Fruit fly (Drosophila melanogaster) whole organism, embryonic: Measurements from ENCODE around the gene CG15382.

Experiments used
- B-H2 ChIP-seq: fragments of 200-800 bp; sonication (Bioruptor generic); optimal IDR thresholded peaks from 2 replicates; lab custom pipeline; 2018; ENCODE audit warnings: missing biosample characterization, mild to moderate bottlenecking, missing genetic modification characterization
- Bteb2 ChIP-seq: fragments of 200-800 bp; sonication (Bioruptor generic); optimal IDR thresholded peaks from 2 replicates; lab custom pipeline; 2016; ENCODE audit warnings: missing biosample characterization, missing genetic modification characterization
- CG10543 ChIP-seq: fragments of 200-800 bp; sonication (Bioruptor generic); optimal IDR thresholded peaks from 3 replicates; lab custom pipeline; 2017; ENCODE audit warnings: missing biosample characterization, mild to moderate bottlenecking, missing genetic modification characterization, moderate library complexity
- CG10959 ChIP-seq: fragments of 200-800 bp; sonication (Bioruptor generic); IDR thresholded peaks from 2 replicates; pipeline ENCODE4 v1.3.6; 2022; ENCODE audit warnings: missing biosample characterization, missing genetic modification characterization
- CG11085 ChIP-seq: fragments of 200-800 bp; sonication (Bioruptor generic); IDR thresholded peaks from 2 replicates; pipeline ENCODE4 v1.3.6; 2022; ENCODE audit warnings: missing biosample characterization, missing genetic modification characterization
- CG11560 ChIP-seq: fragments of 200-800 bp; sonication (Bioruptor generic); IDR thresholded peaks from 3 replicates; pipeline ENCODE4 v1.3.6; 2022; ENCODE audit warnings: missing biosample characterization, missing genetic modification characterization
- CG11695 ChIP-seq: fragments of 200-800 bp; sonication (Bioruptor generic); IDR thresholded peaks from 3 replicates; pipeline ENCODE4 v1.3.6; 2022; ENCODE audit warnings: missing biosample characterization, missing genetic modification characterization
- CG18619 ChIP-seq: fragments of 200-800 bp; sonication (Bioruptor generic); optimal IDR thresholded peaks from 3 replicates; lab custom pipeline; 2017; ENCODE audit warnings: missing biosample characterization, mild to moderate bottlenecking, missing genetic modification characterization
- CG2889 ChIP-seq: fragments of 200-800 bp; sonication (Bioruptor generic); IDR thresholded peaks from 3 replicates; pipeline ENCODE4 v1.3.6; 2022; ENCODE audit warnings: missing biosample characterization, missing genetic modification characterization
- CG34422 ChIP-seq: fragments of 200-800 bp; sonication (Bioruptor generic); IDR thresholded peaks from 3 replicates; pipeline ENCODE4 v1.3.6; 2022; ENCODE audit warnings: missing biosample characterization, missing genetic modification characterization
- CG6175 ChIP-seq: fragments of 200-800 bp; sonication (Bioruptor generic); IDR thresholded peaks from 3 replicates; pipeline ENCODE4 v1.3.6; 2022; ENCODE audit warnings: missing biosample characterization, missing genetic modification characterization
- CG6272 ChIP-seq: fragments of 200-800 bp; sonication (Bioruptor generic); IDR thresholded peaks from 2 replicates; pipeline ENCODE4 v1.3.6; 2022; ENCODE audit warnings: missing biosample characterization, missing genetic modification characterization
- CG6654 ChIP-seq: fragments of 200-800 bp; sonication (Bioruptor generic); optimal IDR thresholded peaks from 2 replicates; lab custom pipeline; 2017; ENCODE audit warnings: missing biosample characterization, mild to moderate bottlenecking, missing genetic modification characterization
- CG6813 ChIP-seq: fragments of 200-800 bp; sonication (Bioruptor generic); optimal IDR thresholded peaks from 2 replicates; lab custom pipeline; 2017; ENCODE audit warnings: missing biosample characterization, missing genetic modification characterization, mild to moderate bottlenecking, moderate library complexity, missing genetic modification reagents
- CG8944 ChIP-seq: fragments of 200-800 bp; sonication (Bioruptor generic); optimal IDR thresholded peaks from 3 replicates; lab custom pipeline; 2016; ENCODE audit warnings: missing biosample characterization, missing genetic modification characterization
- Chrac-16 ChIP-seq: fragments of 200-800 bp; sonication (Bioruptor generic); optimal IDR thresholded peaks from 3 replicates; lab custom pipeline; 2016; ENCODE audit warnings: missing biosample characterization, missing genetic modification characterization
- Dfd ChIP-seq, 2 experiments: fragments of >200 bp; optimal IDR thresholded peaks; 2 replicates each; lab custom pipeline; 2017; ENCODE audit warnings: missing biosample characterization in 2 of 2, missing genetic modification characterization in 2 of 2
- Dll ChIP-seq: fragments of 200-800 bp; sonication (Bioruptor generic); IDR thresholded peaks from 4 replicates; pipeline ENCODE4 v1.3.6; 2022; ENCODE audit warnings: missing biosample characterization, missing genetic modification characterization; ENCODE audit not compliant: partially characterized antibody
- Dp ChIP-seq: fragments of 200-800 bp; sonication (Bioruptor generic); optimal IDR thresholded peaks from 2 replicates; lab custom pipeline; 2018; ENCODE audit warnings: missing biosample characterization, mild to moderate bottlenecking, missing genetic modification characterization, moderate library complexity
- Dref ChIP-seq: fragments of 200-800 bp; sonication (Bioruptor generic); IDR thresholded peaks from 2 replicates; pipeline ENCODE4 v1.3.6; 2022; ENCODE audit warnings: missing biosample characterization, missing genetic modification characterization
- E2f1 ChIP-seq: fragments of 200-800 bp; sonication (Bioruptor generic); IDR thresholded peaks from 2 replicates; pipeline ENCODE4 v1.3.6; 2022; ENCODE audit warnings: missing biosample characterization, missing genetic modification characterization
- Hand ChIP-seq: fragments of 200-800 bp; sonication (Bioruptor generic); optimal IDR thresholded peaks from 2 replicates; lab custom pipeline; 2017; ENCODE audit warnings: mild to moderate bottlenecking, missing biosample characterization, missing genetic modification reagents, missing genetic modification characterization
- Kr ChIP-seq: fragments of 200-800 bp; sonication (Bioruptor generic); optimal IDR thresholded peaks from 2 replicates; lab custom pipeline; 2017; ENCODE audit warnings: missing biosample characterization, mild to moderate bottlenecking, missing genetic modification characterization
- Mes4 ChIP-seq: fragments of 200-800 bp; sonication (Bioruptor generic); optimal IDR thresholded peaks from 2 replicates; lab custom pipeline; 2016; ENCODE audit warnings: missing biosample characterization, missing genetic modification characterization
- Ravus ChIP-seq: fragments of 200-800 bp; sonication (Bioruptor generic); IDR thresholded peaks from 2 replicates; pipeline ENCODE4 v1.3.6; 2022; ENCODE audit warnings: missing biosample characterization, missing genetic modification characterization
- TFAM ChIP-seq: fragments of 200-800 bp; sonication (Bioruptor generic); optimal IDR thresholded peaks from 2 replicates; lab custom pipeline; 2017; ENCODE audit warnings: missing biosample characterization, missing genetic modification characterization, inconsistent platforms
- Usf ChIP-seq: fragments of 200-800 bp; sonication (Bioruptor generic); optimal IDR thresholded peaks from 2 replicates; lab custom pipeline; 2017; ENCODE audit warnings: missing genotype, missing biosample characterization, missing genetic modification characterization
- ab ChIP-seq: fragments of 200-800 bp; sonication (Bioruptor generic); optimal IDR thresholded peaks from 2 replicates; lab custom pipeline; 2016; ENCODE audit warnings: missing biosample characterization, missing genetic modification characterization
- ato ChIP-seq: fragments of 200-800 bp; sonication (Bioruptor generic); IDR thresholded peaks from 2 replicates; pipeline ENCODE4 v1.3.6; 2022; ENCODE audit warnings: missing biosample characterization, missing genetic modification characterization; ENCODE audit not compliant: partially characterized antibody
- az2 ChIP-seq: fragments of 200-800 bp; sonication (Bioruptor generic); optimal IDR thresholded peaks from 3 replicates; lab custom pipeline; 2016; ENCODE audit warnings: missing biosample characterization, missing genetic modification characterization
- chn ChIP-seq: fragments of 200-800 bp; sonication (Bioruptor generic); optimal IDR thresholded peaks from 2 replicates; lab custom pipeline; 2016; ENCODE audit warnings: missing biosample characterization, missing genetic modification characterization
- croc ChIP-seq: fragments of 200-800 bp; sonication (Bioruptor generic); conservative IDR thresholded peaks from 3 replicates; pipeline ENCODE4 v1.3.6; 2022; ENCODE audit warnings: missing biosample characterization, missing genetic modification characterization
- danr ChIP-seq: fragments of 200-800 bp; sonication (Bioruptor generic); IDR thresholded peaks from 2 replicates; pipeline ENCODE4 v1.3.6; 2022; ENCODE audit warnings: missing biosample characterization, missing genetic modification characterization
- emc ChIP-seq: fragments of 200-800 bp; sonication (Bioruptor generic); optimal IDR thresholded peaks from 2 replicates; lab custom pipeline; 2016; ENCODE audit warnings: missing biosample characterization, missing genetic modification characterization
- fd64A ChIP-seq: fragments of 200-800 bp; sonication (Bioruptor generic); optimal IDR thresholded peaks from 3 replicates; lab custom pipeline; 2018; ENCODE audit warnings: missing biosample characterization, mild to moderate bottlenecking, missing genetic modification characterization
- grn ChIP-seq: fragments of 200-800 bp; sonication (Bioruptor generic); optimal IDR thresholded peaks from 3 replicates; lab custom pipeline; 2017; ENCODE audit warnings: missing biosample characterization, missing genetic modification characterization
- gro ChIP-seq: fragments of 200-800 bp; sonication (Bioruptor generic); optimal IDR thresholded peaks from 2 replicates; lab custom pipeline; 2016; ENCODE audit warnings: missing biosample characterization, missing genetic modification characterization
- hkb ChIP-seq, 2 experiments: fragments of 200-800 bp in 1 of 2; fragments of >200 bp in 1 of 2; sonication (Bioruptor generic) in 1 of 2; IDR thresholded peaks in 1 of 2; optimal IDR thresholded peaks in 1 of 2; 2 replicates each; pipeline versions ENCODE4 v1.3.6 to Lab custom; 2017 to 2022; ENCODE audit warnings: missing biosample characterization in 1 of 2, missing genetic modification characterization in 1 of 2
- lbe ChIP-seq: fragments of 200-800 bp; sonication (Bioruptor generic); optimal IDR thresholded peaks from 2 replicates; lab custom pipeline; 2016; ENCODE audit warnings: missing biosample characterization, mild to moderate bottlenecking, missing genetic modification characterization
- mirr ChIP-seq: fragments of 200-800 bp; sonication (Bioruptor generic); optimal IDR thresholded peaks from 3 replicates; lab custom pipeline; 2018; ENCODE audit warnings: missing biosample characterization, mild to moderate bottlenecking, missing genetic modification characterization
- nau ChIP-seq: fragments of 200-800 bp; sonication (Bioruptor generic); optimal IDR thresholded peaks from 3 replicates; lab custom pipeline; 2017; ENCODE audit warnings: missing biosample characterization, mild to moderate bottlenecking, missing genetic modification characterization, missing genetic modification reagents
- nom ChIP-seq: fragments of 200-800 bp; sonication (Bioruptor generic); optimal IDR thresholded peaks from 2 replicates; lab custom pipeline; 2017; ENCODE audit warnings: missing biosample characterization, missing genetic modification characterization, mild to moderate bottlenecking, moderate library complexity, missing genetic modification reagents
- prd ChIP-seq, 3 experiments: fragments of >200 bp in 2 of 3; fragments of 200-800 bp in 1 of 3; sonication (Bioruptor generic) in 1 of 3; optimal IDR thresholded peaks in 2 of 3; IDR thresholded peaks in 1 of 3; 2 replicates in 2 of 3; 3 replicates in 1 of 3; pipeline versions ENCODE4 v1.3.6 to Lab custom; 2017 to 2022; ENCODE audit warnings: missing biosample characterization in 1 of 3, missing genetic modification characterization in 1 of 3
- ranshi ChIP-seq: fragments of 200-800 bp; sonication (Bioruptor generic); IDR thresholded peaks from 2 replicates; pipeline ENCODE4 v1.3.6; 2022; ENCODE audit warnings: missing biosample characterization, missing genetic modification characterization
- sna ChIP-seq: fragments of 200-800 bp; sonication (Bioruptor generic); IDR thresholded peaks from 2 replicates; pipeline ENCODE4 v1.3.6; 2022; ENCODE audit warnings: missing biosample characterization, missing genetic modification characterization; ENCODE audit not compliant: partially characterized antibody
- trh ChIP-seq: fragments of 200-800 bp; sonication (Bioruptor generic); optimal IDR thresholded peaks from 2 replicates; lab custom pipeline; 2016; ENCODE audit warnings: missing biosample characterization, missing genetic modification characterization
- wdn ChIP-seq: fragments of 200-800 bp; sonication (Bioruptor generic); IDR thresholded peaks from 2 replicates; pipeline ENCODE4 v1.3.6; 2022; ENCODE audit warnings: missing biosample characterization, missing genetic modification characterization
- z ChIP-seq: fragments of 200-800 bp; sonication (Bioruptor generic); IDR thresholded peaks from 3 replicates; pipeline ENCODE4 v1.3.6; 2022; ENCODE audit warnings: missing biosample characterization, missing genetic modification characterization
- zen ChIP-seq: fragments of 200-800 bp; sonication (Bioruptor generic); optimal IDR thresholded peaks from 3 replicates; lab custom pipeline; 2018; ENCODE audit warnings: missing biosample characterization, mild to moderate bottlenecking, missing genetic modification characterization, moderate library complexity

CG15382 gene

DNA sequence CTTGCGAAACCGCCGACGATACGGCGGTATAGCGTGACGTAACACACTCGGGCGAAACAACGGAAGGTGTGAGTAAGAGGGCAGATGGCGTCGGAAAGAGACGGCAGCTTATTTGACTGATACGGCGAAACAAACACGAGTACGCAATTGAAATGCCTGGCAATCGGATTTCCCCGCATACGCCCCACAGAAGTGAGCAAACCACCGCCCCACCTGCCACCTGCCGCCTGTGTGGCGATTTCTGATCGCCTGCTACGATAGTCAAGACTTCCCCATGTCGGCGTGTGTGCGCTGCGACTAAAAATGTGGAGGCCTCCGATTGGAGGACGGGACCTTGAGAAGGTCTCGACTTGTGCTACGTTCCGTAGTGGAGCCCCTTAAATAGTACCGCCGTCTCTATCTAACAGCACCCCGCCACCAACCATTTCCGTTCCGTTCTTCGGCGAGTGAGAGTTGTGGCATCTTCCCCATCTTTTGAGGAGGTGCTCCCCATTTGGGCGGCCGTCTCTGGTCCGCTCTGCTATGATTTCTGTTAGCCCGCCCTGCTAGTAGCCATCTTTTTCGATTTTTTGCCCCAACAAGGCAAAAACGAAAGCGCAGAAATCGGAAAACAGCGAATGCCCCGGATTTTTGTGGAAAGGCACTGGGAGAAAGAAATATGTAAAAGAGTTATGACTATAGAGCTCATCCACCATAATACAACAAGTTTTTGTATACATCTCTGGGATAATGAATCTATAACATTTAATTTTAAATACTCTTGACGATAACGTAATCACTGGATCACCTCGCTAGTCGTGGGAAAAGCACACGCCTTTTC lies 43.3 kb downstream of the CG15382 start (continued):
- TF ChIP-seq Bteb2 (GFP tag; lab: Kevin White, UChicago) = peak; percentile 78
- TF ChIP-seq CG6272 (GFP tag; lab: Robert Waterston, UW) = peak; percentile 84
- no peak for TF ChIP-seq CG11085 (GFP tag; lab: Robert Waterston, UW)
- TF ChIP-seq chn (GFP tag; lab: Kevin White, UChicago) = peak; percentile 82
- no peak for TF ChIP-seq CG2889
- TF ChIP-seq ab (GFP tag; lab: Kevin White, UChicago) = peak; percentile 55
- TF ChIP-seq wdn (GFP tag; lab: Robert Waterston, UW) = no peak
- no peak for TF ChIP-seq CG6175 (GFP tag; lab: Robert Waterston, UW)
- no peak for TF ChIP-seq Ravus (GFP tag; lab: Robert Waterston, UW)
- no peak for TF ChIP-seq danr (GFP tag; lab: Robert Waterston, UW)
- TF ChIP-seq sna (GFP tag; lab: Robert Waterston, UW) = no peak
- peak; percentile 28 for TF ChIP-seq B-H2 (GFP tag; lab: Kevin White, UChicago)
- TF ChIP-seq Mes4 (GFP tag; lab: Kevin White, UChicago) = peak; percentile 85
- TF ChIP-seq z (GFP tag; lab: Robert Waterston, UW) = no peak
- TF ChIP-seq prd (optimal IDR thresholded peaks at IDR 0.05; lab: Kevin White, UChicago) = no peak
- TF ChIP-seq prd (GFP tag; IDR thresholded peaks at IDR 0.05; lab: Robert Waterston, UW) = no peak
- TF ChIP-seq lbe = peak; percentile 97
- TF ChIP-seq trh = peak; percentile 67
- TF ChIP-seq nom (GFP tag; lab: Kevin White, UChicago) = peak; percentile 81
- peak; percentile 67 for TF ChIP-seq CG6654 (GFP tag; lab: Kevin White, UChicago)
- no peak for TF ChIP-seq CG11560
- peak; percentile 50 for TF ChIP-seq Hand (GFP tag; lab: Kevin White, UChicago)
- no peak for TF ChIP-seq CG10959
- TF ChIP-seq CG6813 (GFP tag; lab: Kevin White, UChicago) = peak; percentile 76
- no peak for TF ChIP-seq CG11695 (GFP tag; lab: Robert Waterston, UW)
- TF ChIP-seq az2 = peak; percentile 87
- TF ChIP-seq zen (tag; lab: Kevin White, UChicago) = peak; percentile 57
- TF ChIP-seq ato (GFP tag; lab: Robert Waterston, UW) = no peak
- TF ChIP-seq fd64A (GFP tag; lab: Kevin White, UChicago) = peak; percentile 74
- peak; percentile 88 for TF ChIP-seq CG8944 (GFP tag; lab: Kevin White, UChicago)
- TF ChIP-seq nau (GFP tag; lab: Kevin White, UChicago) = peak; percentile 74
- peak; percentile 87 for TF ChIP-seq Chrac-16 (GFP tag; lab: Kevin White, UChicago)
- peak; percentile 62 for TF ChIP-seq emc
- peak; percentile 76 for TF ChIP-seq CG18619 (GFP tag; lab: Kevin White, UChicago)
- TF ChIP-seq Dfd (GFP tag; optimal IDR thresholded peaks at IDR 0.05; lab: Kevin White, UChicago) = no peak
- no peak for TF ChIP-seq Dref (GFP tag; lab: Robert Waterston, UW)
- no peak for TF ChIP-seq hkb (optimal IDR thresholded peaks at IDR 0.05; lab: Kevin White, UChicago)
- TF ChIP-seq hkb (GFP tag; IDR thresholded peaks at IDR 0.05; lab: Robert Waterston, UW) = no peak
- TF ChIP-seq CG34422 (GFP tag; lab: Robert Waterston, UW) = no peak
- TF ChIP-seq Usf (GFP tag; lab: Kevin White, UChicago) = peak; percentile 74
- no peak for TF ChIP-seq Kr (GFP tag; lab: Kevin White, UChicago)
- TF ChIP-seq Dll (GFP tag; lab: Robert Waterston, UW) = no peak
- TF ChIP-seq Dp (GFP tag; lab: Kevin White, UChicago) = no peak
- TF ChIP-seq gro (GFP tag; lab: Kevin White, UChicago) = peak; percentile 80
- no peak for TF ChIP-seq E2f1 (GFP tag; lab: Robert Waterston, UW)
- TF ChIP-seq CG10543 (GFP tag; lab: Kevin White, UChicago) = peak; percentile 94
- peak; percentile 78 for TF ChIP-seq grn
- TF ChIP-seq mirr (GFP tag; lab: Kevin White, UChicago) = peak; percentile 84
- TF ChIP-seq croc (GFP tag; lab: Robert Waterston, UW) = peak; percentile 85
- peak; percentile 48 for TF ChIP-seq TFAM (GFP tag; lab: Kevin White, UChicago)
- TF ChIP-seq ranshi (GFP tag; lab: Robert Waterston, UW) = no peak
